Worm (Caenorhabditis elegans) whole organism, young adult: ENCODE measurements around the gene mdmh-35.

Experiments used
- B0019.2 ChIP-seq: fragments of 200-800 bp; sonication (Bioruptor generic); conservative IDR thresholded peaks from 2 replicates; pipeline ENCODE4 v1.3.6; 2022; ENCODE audit warnings: missing genetic modification reagents, missing genetic modification characterization, missing compliant biosample characterization
- B0261.1 ChIP-seq: sonication (generic microtip); optimal IDR thresholded peaks from 2 replicates; lab custom pipeline; 2016; ENCODE audit warnings: mild to moderate bottlenecking, missing genetic modification characterization, moderate library complexity, missing compliant biosample characterization
- B0336.3 ChIP-seq: fragments of 200-800 bp; sonication (Bioruptor generic); IDR thresholded peaks from 2 replicates; pipeline ENCODE4 v1.3.6; 2022; ENCODE audit warnings: missing genetic modification characterization, missing compliant biosample characterization
- C06A6.2 ChIP-seq: fragments of 200-800 bp; sonication (Bioruptor generic); conservative IDR thresholded peaks from 2 replicates; pipeline ENCODE4 v1.3.6; 2022; ENCODE audit warnings: missing genetic modification characterization, missing compliant biosample characterization
- D2030.7 ChIP-seq: fragments of 200-800 bp; sonication (Bioruptor generic); IDR thresholded peaks from 2 replicates; pipeline ENCODE4 v1.3.6; 2022; ENCODE audit warnings: missing genetic modification reagents, missing genetic modification characterization, missing compliant biosample characterization
- F10E7.11 ChIP-seq: sonication (generic microtip); optimal IDR thresholded peaks from 2 replicates; lab custom pipeline; 2017; ENCODE audit warnings: mild to moderate bottlenecking, missing genetic modification characterization, moderate library complexity, missing compliant biosample characterization
- F22D6.2 ChIP-seq: sonication (generic microtip); optimal IDR thresholded peaks from 2 replicates; lab custom pipeline; 2016; ENCODE audit warnings: mild to moderate bottlenecking, missing genetic modification characterization, missing compliant biosample characterization
- F49E8.2 ChIP-seq: sonication (generic microtip); optimal IDR thresholded peaks from 3 replicates; lab custom pipeline; 2017; ENCODE audit warnings: missing genetic modification characterization, mild to moderate bottlenecking, missing compliant biosample characterization, antibody characterized with exemption, moderate library complexity; ENCODE audit not compliant: insufficient read depth
- T07F8.4 ChIP-seq: sonication (generic microtip); optimal IDR thresholded peaks from 2 replicates; lab custom pipeline; 2016; ENCODE audit warnings: mild to moderate bottlenecking, missing genetic modification characterization, moderate library complexity, missing compliant biosample characterization
- T26A5.8 ChIP-seq: sonication (generic microtip); optimal IDR thresholded peaks from 2 replicates; lab custom pipeline; 2016; ENCODE audit warnings: missing genetic modification characterization, missing compliant biosample characterization
- Y53F4B.3 ChIP-seq: fragments of 200-800 bp; sonication (Bioruptor generic); IDR thresholded peaks from 2 replicates; pipeline ENCODE4 v1.3.6; 2022; ENCODE audit warnings: missing genetic modification reagents, missing genetic modification characterization, missing compliant biosample characterization
- Y56A3A.18 ChIP-seq: fragments of 200-800 bp; sonication (Bioruptor generic); IDR thresholded peaks from 2 replicates; pipeline ENCODE4 v1.3.6; 2022; ENCODE audit warnings: missing genetic modification reagents, missing genetic modification characterization, missing compliant biosample characterization
- Y79H2A.3 ChIP-seq: fragments of 200-800 bp; sonication (Bioruptor generic); conservative IDR thresholded peaks from 2 replicates; pipeline ENCODE4 v1.3.6; 2022; ENCODE audit warnings: missing genetic modification reagents, missing genetic modification characterization, missing compliant biosample characterization
- aptf-2 ChIP-seq: fragments of 200-800 bp; sonication (Bioruptor generic); conservative IDR thresholded peaks from 2 replicates; pipeline ENCODE4 v1.3.6; 2022; ENCODE audit warnings: missing genetic modification reagents, missing genetic modification characterization, missing compliant biosample characterization
- attf-3 ChIP-seq: fragments of 200-800 bp; sonication (Bioruptor generic); conservative IDR thresholded peaks from 2 replicates; pipeline ENCODE4 v1.3.6; 2022; ENCODE audit warnings: missing genetic modification reagents, missing genetic modification characterization, missing compliant biosample characterization
- attf-5 ChIP-seq: fragments of 200-800 bp; sonication (Bioruptor generic); optimal IDR thresholded peaks from 2 replicates; lab custom pipeline; 2018; ENCODE audit warnings: mild to moderate bottlenecking, missing genetic modification characterization, missing compliant biosample characterization
- attf-6 ChIP-seq: fragments of 200-800 bp; sonication (Bioruptor generic); IDR thresholded peaks from 2 replicates; pipeline ENCODE4 v1.3.6; 2022; ENCODE audit warnings: missing genetic modification reagents, missing genetic modification characterization, missing compliant biosample characterization
- bed-1 ChIP-seq: fragments of 200-800 bp; sonication (Bioruptor generic); IDR thresholded peaks from 2 replicates; pipeline ENCODE4 v1.3.6; 2022; ENCODE audit warnings: missing genetic modification reagents, missing genetic modification characterization, missing compliant biosample characterization
- cebp-1 ChIP-seq, 2 experiments: fragments of 200-800 bp in 1 of 2; sonication (Bioruptor generic) in 1 of 2; sonication (generic microtip) in 1 of 2; IDR thresholded peaks in 1 of 2; optimal IDR thresholded peaks in 1 of 2; 2 replicates each; pipeline versions ENCODE4 v1.3.6 to Lab custom; 2017 to 2022; ENCODE audit warnings: missing compliant biosample characterization in 2 of 2, missing genetic modification characterization in 2 of 2, mild to moderate bottlenecking in 1 of 2, missing genetic modification reagents in 1 of 2, moderate library complexity in 1 of 2
- ceh-91 ChIP-seq: fragments of 200-800 bp; sonication (Bioruptor generic); IDR thresholded peaks from 2 replicates; pipeline ENCODE4 v1.3.6; 2022; ENCODE audit warnings: missing genetic modification reagents, missing genetic modification characterization, missing compliant biosample characterization
- efl-1 ChIP-seq: fragments of 150-350 bp; optimal IDR thresholded peaks from 2 replicates; lab custom pipeline; 2014; ENCODE audit warnings: missing biosample characterization, missing genetic modification reagents, missing genetic modification characterization
- egl-44 ChIP-seq: fragments of 200-800 bp; sonication (Bioruptor generic); IDR thresholded peaks from 2 replicates; pipeline ENCODE4 v1.3.6; 2022; ENCODE audit warnings: missing genetic modification reagents, missing genetic modification characterization, missing compliant biosample characterization
- gei-17 ChIP-seq: fragments of 200-800 bp; sonication (Bioruptor generic); optimal IDR thresholded peaks from 2 replicates; lab custom pipeline; 2018; ENCODE audit warnings: mild to moderate bottlenecking, missing genetic modification characterization, missing compliant biosample characterization
- hmg-1.2 ChIP-seq: fragments of 200-800 bp; sonication (Bioruptor generic); IDR thresholded peaks from 2 replicates; pipeline ENCODE4 v1.3.6; 2022; ENCODE audit warnings: missing genetic modification reagents, missing genetic modification characterization, missing compliant biosample characterization
- hsf-1 ChIP-seq: fragments of 200-800 bp; sonication (Bioruptor generic); IDR thresholded peaks from 2 replicates; pipeline ENCODE4 v1.3.6; 2022; ENCODE audit warnings: missing genetic modification reagents, missing genetic modification characterization, missing compliant biosample characterization
- lag-1 ChIP-seq: fragments of 200-800 bp; sonication (Bioruptor generic); IDR thresholded peaks from 2 replicates; pipeline ENCODE4 v1.3.6; 2022; ENCODE audit warnings: missing genetic modification reagents, missing genetic modification characterization, missing compliant biosample characterization
- let-607 ChIP-seq, 2 experiments: fragments of 200-800 bp in 1 of 2; sonication (Bioruptor generic) in 1 of 2; sonication (generic microtip) in 1 of 2; optimal IDR thresholded peaks; 2 replicates each; lab custom pipeline; 2016 to 2018; ENCODE audit warnings: mild to moderate bottlenecking in 2 of 2, missing compliant biosample characterization in 2 of 2, missing genetic modification characterization in 2 of 2, moderate library complexity in 2 of 2, missing genotype in 1 of 2
- lin-35 ChIP-seq, 3 experiments: fragments of 150-350 bp in 2 of 3; sonication (generic microtip) in 1 of 3; optimal IDR thresholded peaks; 2 replicates each; lab custom pipeline; 2014 to 2018; ENCODE audit warnings: missing biosample characterization in 3 of 3, missing genetic modification characterization in 3 of 3, missing genetic modification reagents in 3 of 3
- lin-54 ChIP-seq: fragments of 200-800 bp; sonication (Bioruptor generic); optimal IDR thresholded peaks from 2 replicates; lab custom pipeline; 2018; ENCODE audit warnings: mild to moderate bottlenecking, missing genetic modification characterization, missing compliant biosample characterization
- lir-1 ChIP-seq: fragments of 200-800 bp; sonication (Bioruptor generic); conservative IDR thresholded peaks from 2 replicates; pipeline ENCODE4 v1.3.6; 2022; ENCODE audit warnings: missing genetic modification reagents, missing genetic modification characterization, missing compliant biosample characterization
- lsy-27 ChIP-seq: sonication (generic microtip); optimal IDR thresholded peaks from 2 replicates; lab custom pipeline; 2017; ENCODE audit warnings: missing genetic modification characterization, mild to moderate bottlenecking, missing compliant biosample characterization, antibody characterized with exemption, missing genotype, borderline replicate concordance; ENCODE audit not compliant: insufficient read depth
- mel-28 ChIP-seq: sonication (generic microtip); optimal IDR thresholded peaks from 2 replicates; lab custom pipeline; 2016; ENCODE audit warnings: borderline replicate concordance, mild to moderate bottlenecking, missing genetic modification characterization, missing compliant biosample characterization
- pbrm-1 ChIP-seq: fragments of 200-800 bp; sonication (Bioruptor generic); IDR thresholded peaks from 2 replicates; pipeline ENCODE4 v1.3.6; 2022; ENCODE audit warnings: missing genetic modification reagents, missing genetic modification characterization, missing compliant biosample characterization
- rec-8 ChIP-seq, 2 experiments: sonication (generic microtip); optimal IDR thresholded peaks; 2 replicates each; lab custom pipeline; 2016; ENCODE audit warnings: mild to moderate bottlenecking in 2 of 2, missing genetic modification characterization in 2 of 2, missing genetic modification reagents in 2 of 2, missing genotype in 2 of 2, missing biosample characterization in 1 of 2, missing compliant biosample characterization in 1 of 2, moderate library complexity in 1 of 2
- snpc-1.1 ChIP-seq: sonication (generic microtip); optimal IDR thresholded peaks from 2 replicates; lab custom pipeline; 2017; ENCODE audit warnings: missing genetic modification characterization, mild to moderate bottlenecking, missing compliant biosample characterization, antibody characterized with exemption, moderate library complexity, missing genotype, missing genetic modification reagents; ENCODE audit not compliant: insufficient read depth
- snpc-4 ChIP-seq, 5 experiments: fragments of 150-350 bp in 1 of 5; sonication (generic microtip) in 4 of 5; optimal IDR thresholded peaks; 2 replicates each; lab custom pipeline; 2014 to 2018; ENCODE audit warnings: missing genetic modification characterization in 5 of 5, missing biosample characterization in 3 of 5, antibody characterized with exemption in 2 of 5, mild to moderate bottlenecking in 2 of 5, missing compliant biosample characterization in 2 of 5, missing genotype in 2 of 5, moderate library complexity in 2 of 5, missing genetic modification reagents in 1 of 5
- somi-1 ChIP-seq: fragments of 200-800 bp; sonication (Bioruptor generic); optimal IDR thresholded peaks from 2 replicates; lab custom pipeline; 2018; ENCODE audit warnings: mild to moderate bottlenecking, missing genetic modification characterization, missing compliant biosample characterization
- sptf-2 ChIP-seq: fragments of 200-800 bp; sonication (Bioruptor generic); optimal IDR thresholded peaks from 2 replicates; lab custom pipeline; 2018; ENCODE audit warnings: mild to moderate bottlenecking, missing genetic modification characterization, missing compliant biosample characterization
- tbp1 ChIP-seq: fragments of 200-800 bp; sonication (Bioruptor generic); optimal IDR thresholded peaks from 2 replicates; lab custom pipeline; 2018; ENCODE audit warnings: mild to moderate bottlenecking, missing genetic modification characterization, missing compliant biosample characterization
- tlf-1 ChIP-seq: fragments of 200-800 bp; sonication (Bioruptor generic); optimal IDR thresholded peaks from 2 replicates; lab custom pipeline; 2018; ENCODE audit warnings: mild to moderate bottlenecking, missing genetic modification characterization, missing compliant biosample characterization
- zim-3 ChIP-seq: sonication (generic microtip); optimal IDR thresholded peaks from 2 replicates; lab custom pipeline; 2017; ENCODE audit warnings: mild to moderate bottlenecking, missing genetic modification characterization, moderate library complexity, missing compliant biosample characterization
- ztf-25 ChIP-seq: fragments of 200-800 bp; sonication (Bioruptor generic); IDR thresholded peaks from 2 replicates; pipeline ENCODE4 v1.3.6; 2022; ENCODE audit warnings: missing genetic modification reagents, missing genetic modification characterization, missing compliant biosample characterization
- ztf-26 ChIP-seq: sonication (generic microtip); optimal IDR thresholded peaks from 2 replicates; lab custom pipeline; 2017; ENCODE audit warnings: missing genetic modification characterization, missing compliant biosample characterization
- ztf-28 ChIP-seq: fragments of 200-800 bp; sonication (Bioruptor generic); IDR thresholded peaks from 2 replicates; pipeline ENCODE4 v1.3.6; 2022; ENCODE audit warnings: missing genetic modification reagents, missing genetic modification characterization, missing compliant biosample characterization

Gene mdmh-35

DNA sequence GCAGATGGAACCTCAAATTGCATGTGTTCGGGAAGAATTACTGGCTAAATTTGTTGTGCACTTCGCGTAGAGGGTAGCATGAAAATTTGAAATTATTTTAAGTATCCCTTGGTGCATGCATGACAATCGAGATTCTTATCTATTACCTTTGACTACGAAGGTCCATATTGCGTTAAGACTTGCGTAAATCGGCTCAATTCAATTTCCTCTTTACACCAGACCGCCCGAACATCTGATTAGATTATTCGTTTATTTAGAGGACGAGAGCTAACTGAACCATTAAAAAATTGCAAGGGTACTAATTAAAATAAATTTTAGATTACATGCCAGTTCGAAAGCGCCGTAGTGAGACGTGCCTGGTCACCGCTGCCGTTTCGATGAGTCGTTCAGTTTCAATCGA lies 37.9 kb downstream of the mdmh-35 start:
- TF ChIP-seq T07F8.4 (tag; lab: Kevin White, UChicago) (no peak), hsf-1 (GFP tag; lab: Robert Waterston, UW) (0 out of 2 replicates have a peak, but pooled peaks have one; percentile 7), pbrm-1 (GFP tag; lab: Robert Waterston, UW) (no peak), bed-1 (no peak), egl-44 (no peak)

- TF ChIP-seq F49E8.2 (tag; lab: Kevin White, UChicago) (no peak), aptf-2 (no peak), lag-1 (GFP tag; lab: Robert Waterston, UW) (no peak), F22D6.2 (tag; lab: Kevin White, UChicago) (no peak), Y53F4B.3 (GFP tag; lab: Robert Waterston, UW) (no peak), tlf-1 (GFP tag; lab: Kevin White, UChicago) (no peak), hsf-1 (GFP tag; lab: Robert Waterston, UW) (no peak), snpc-1.1 (tag; lab: Kevin White, UChicago) (no peak), lin-35 (GFP tag; optimal IDR thresholded peaks at IDR 0.05; lab: Kevin White, UChicago) (no peak), snpc-4 (GFP tag; optimal IDR thresholded peaks at IDR 0.05; lab: Kevin White, UChicago) (no peak), snpc-4 (tag; optimal IDR thresholded peaks at IDR 0.05; lab: Kevin White, UChicago) (no peak), zim-3 (tag; lab: Kevin White, UChicago) (no peak), D2030.7 (GFP tag; lab: Robert Waterston, UW) (peak; percentile 37; the same call in 1 of the 2 replicates), attf-5 (GFP tag; lab: Kevin White, UChicago) (peak; percentile 1), attf-3 (GFP tag; lab: Robert Waterston, UW) (no peak), ceh-91 (GFP tag; lab: Robert Waterston, UW) (peak; percentile 42; the same call in 1 of the 2 replicates), ztf-26 (tag; lab: Kevin White, UChicago) (no peak), T26A5.8 (tag; lab: Kevin White, UChicago) (no peak), cebp-1 (GFP tag; IDR thresholded peaks at IDR 0.05; lab: Robert Waterston, UW) (no peak), cebp-1 (tag; optimal IDR thresholded peaks at IDR 0.05; lab: Kevin White, UChicago) (no peak), B0019.2 (GFP tag; lab: Robert Waterston, UW) (no peak), sptf-2 (GFP tag; lab: Kevin White, UChicago) (no peak), lin-54 (GFP tag; lab: Kevin White, UChicago) (peak; percentile 32), tbp1 (GFP tag; lab: Kevin White, UChicago) (no peak), gei-17 (GFP tag; lab: Kevin White, UChicago) (no peak), attf-6 (GFP tag; lab: Robert Waterston, UW) (no peak), C06A6.2 (GFP tag; lab: Robert Waterston, UW) (no peak), hmg-1.2 (GFP tag; lab: Robert Waterston, UW) (peak; percentile 36; the same call in 1 of the 2 replicates), F10E7.11 (no peak), let-607 (tag; optimal IDR thresholded peaks at IDR 0.05; lab: Kevin White, UChicago) (no peak), mel-28 (no peak), rec-8 (tag; optimal IDR thresholded peaks at IDR 0.05; lab: Kevin White, UChicago) (no peak), Y56A3A.18 (GFP tag; lab: Robert Waterston, UW) (no peak), ztf-25 (GFP tag; lab: Robert Waterston, UW) (no peak), Y79H2A.3 (GFP tag; lab: Robert Waterston, UW) (no peak), ztf-28 (no peak), B0261.1 (tag; lab: Kevin White, UChicago) (no peak), B0336.3 (0 out of 2 replicates have a peak, but pooled peaks have one; percentile 21), lsy-27 (tag; lab: Kevin White, UChicago) (no peak), lir-1 (GFP tag; lab: Robert Waterston, UW) (no peak), somi-1 (GFP tag; lab: Kevin White, UChicago) (no peak), efl-1 (GFP tag; lab: Kevin White, UChicago) (peak; percentile 87)
Measured at ce11 chrII:7816163-7816776, 39.2 kb downstream of the mdmh-35 start, which contains the start of gene cki-2. Gene cki-2 (plus strand): TSS chrII:7816499.
